Worm (Caenorhabditis elegans) whole organism, late embryonic: ENCODE data around the gene acl-5.

ENCODE experiments used
- C38D4.7 ChIP-seq: fragments of 200-800 bp; sonication (Bioruptor generic); optimal IDR thresholded peaks from 2 replicates; lab custom pipeline; 2018; ENCODE audit warnings: mild to moderate bottlenecking, missing genetic modification characterization, moderate library complexity, missing compliant biosample characterization
- Y22D7AL.16 ChIP-seq: sonication (generic microtip); optimal IDR thresholded peaks from 2 replicates; lab custom pipeline; 2016; ENCODE audit warnings: missing genetic modification characterization, missing compliant biosample characterization
- ama-1 ChIP-seq: fragments of 150-350 bp; optimal IDR thresholded peaks from 2 replicates; lab custom pipeline; 2014
- ceh-2 ChIP-seq: sonication (generic microtip); optimal IDR thresholded peaks from 2 replicates; lab custom pipeline; 2016; ENCODE audit warnings: missing genotype, missing genetic modification characterization, missing compliant biosample characterization
- ceh-30 ChIP-seq: fragments of 150-350 bp; optimal IDR thresholded peaks from 2 replicates; lab custom pipeline; 2014; ENCODE audit warnings: missing biosample characterization, missing genetic modification characterization
- dmd-4 ChIP-seq: sonication (generic microtip); optimal IDR thresholded peaks from 2 replicates; lab custom pipeline; 2016; ENCODE audit warnings: borderline replicate concordance, missing genetic modification characterization, missing compliant biosample characterization
- elt-4 ChIP-seq: sonication (generic microtip); optimal IDR thresholded peaks from 2 replicates; lab custom pipeline; 2016; ENCODE audit warnings: missing genetic modification characterization, missing compliant biosample characterization
- fkh-10 ChIP-seq: fragments of 150-350 bp; optimal IDR thresholded peaks from 2 replicates; lab custom pipeline; 2014; ENCODE audit warnings: missing biosample characterization, missing genetic modification reagents, missing genetic modification characterization
- fkh-6 ChIP-seq: sonication (generic microtip); optimal IDR thresholded peaks from 2 replicates; lab custom pipeline; 2016; ENCODE audit warnings: missing genetic modification characterization, missing compliant biosample characterization
- nfya-1 ChIP-seq: sonication (generic microtip); optimal IDR thresholded peaks from 2 replicates; lab custom pipeline; 2017; ENCODE audit warnings: missing genetic modification characterization, mild to moderate bottlenecking, missing compliant biosample characterization, antibody characterized with exemption, moderate library complexity
- pha-4 ChIP-seq: fragments of 150-350 bp; optimal IDR thresholded peaks from 2 replicates; lab custom pipeline; 2018; ENCODE audit warnings: missing biosample characterization, missing genetic modification reagents, missing genetic modification characterization
- ref-2 ChIP-seq: sonication (generic microtip); optimal IDR thresholded peaks from 2 replicates; lab custom pipeline; 2016; ENCODE audit warnings: missing genetic modification characterization, missing compliant biosample characterization
- tbx-2 ChIP-seq: sonication (generic microtip); optimal IDR thresholded peaks from 2 replicates; lab custom pipeline; 2016; ENCODE audit warnings: missing genetic modification characterization, missing compliant biosample characterization

DNA sequence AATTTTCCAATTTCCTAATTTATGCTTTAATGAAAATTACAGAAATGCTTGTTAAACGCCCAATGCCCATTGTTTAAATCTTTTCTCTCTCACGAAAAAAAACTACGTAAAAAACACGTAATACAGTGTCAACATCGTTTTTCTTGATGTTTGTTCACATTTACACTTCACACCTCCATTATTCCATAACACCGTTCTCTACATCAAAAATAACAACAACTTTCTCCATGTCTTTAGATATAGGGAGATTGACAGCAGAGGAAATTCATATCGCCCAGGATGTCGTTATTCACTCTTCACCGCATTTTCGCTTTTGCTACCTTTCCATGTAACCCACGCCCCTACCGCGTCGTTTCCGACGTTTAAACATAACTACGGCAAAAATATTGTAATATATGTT, 30.8 kb upstream of the acl-5 start, which contains the start of gene efhc-1:
- TF ChIP-seq ceh-2 (tag; lab: Kevin White, UChicago) (no peak), ama-1 (no peak), ref-2 (no peak), tbx-2 (tag; lab: Kevin White, UChicago) (no peak), Y22D7AL.16 (tag; lab: Kevin White, UChicago) (no peak), C38D4.7 (GFP tag; lab: Kevin White, UChicago) (no peak), ceh-30 (tag; lab: Kevin White, UChicago) (no peak), fkh-10 (GFP tag; lab: Kevin White, UChicago) (no peak), dmd-4 (tag; lab: Kevin White, UChicago) (no peak), nfya-1 (tag; lab: Kevin White, UChicago) (no peak), fkh-6 (tag; lab: Kevin White, UChicago) (no peak), elt-4 (tag; lab: Kevin White, UChicago) (no peak), pha-4 (tag; lab: Kevin White, UChicago) (no peak)
